Worm (Caenorhabditis elegans) whole organism, L4/young adult: Measurements from ENCODE around the gene Y43F8C.3.

Source experiments
- W03F9.2 ChIP-seq: fragments of 150-350 bp; optimal IDR thresholded peaks from 2 replicates; lab custom pipeline; 2014; ENCODE audit warnings: missing biosample characterization, missing genetic modification characterization
- dao-5 ChIP-seq: sonication (generic microtip); optimal IDR thresholded peaks from 2 replicates; lab custom pipeline; 2016; ENCODE audit warnings: missing genotype, missing genetic modification characterization, moderate library complexity, missing compliant biosample characterization
- him-1 ChIP-seq: sonication (generic microtip); optimal IDR thresholded peaks from 2 replicates; lab custom pipeline; 2016; ENCODE audit warnings: missing genotype, missing genetic modification reagents, missing genetic modification characterization, missing compliant biosample characterization

ce11 chrV:19623523-19624312 lies 1.3 kb upstream of the Y43F8C.3 start:
- TF ChIP-seq him-1 (tag; lab: Kevin White, UChicago) (no peak), dao-5 (no peak), W03F9.2 (no peak)
